Fruit fly (Drosophila melanogaster) whole organism, embryonic: ENCODE measurements around the gene CG5966.

Experiments used
- Adf1 ChIP-seq: fragments of 200-800 bp; sonication (Bioruptor generic); IDR thresholded peaks from 2 replicates; pipeline ENCODE4 v1.3.6; 2022; ENCODE audit warnings: missing biosample characterization, missing genetic modification characterization
- Aef1 ChIP-seq: fragments of 200-800 bp; sonication (Bioruptor generic); IDR thresholded peaks from 3 replicates; pipeline ENCODE4 v1.3.6; 2022; ENCODE audit warnings: missing biosample characterization, missing genetic modification characterization
- CG1233 ChIP-seq: fragments of 200-800 bp; sonication (Bioruptor generic); optimal IDR thresholded peaks from 4 replicates; lab custom pipeline; 2018; ENCODE audit warnings: missing biosample characterization, mild to moderate bottlenecking, missing genetic modification characterization
- CG15479 ChIP-seq: fragments of 200-800 bp; sonication (Bioruptor generic); optimal IDR thresholded peaks from 3 replicates; lab custom pipeline; 2019; ENCODE audit warnings: missing biosample characterization, mild to moderate bottlenecking, missing genetic modification characterization, moderate library complexity
- CG15696 ChIP-seq: fragments of 200-800 bp; sonication (Bioruptor generic); optimal IDR thresholded peaks from 2 replicates; lab custom pipeline; 2019; ENCODE audit warnings: missing biosample characterization, mild to moderate bottlenecking, missing genetic modification characterization, moderate library complexity
- CG1603 ChIP-seq: fragments of 200-800 bp; sonication (Bioruptor generic); optimal IDR thresholded peaks from 2 replicates; lab custom pipeline; 2019; ENCODE audit warnings: missing biosample characterization, mild to moderate bottlenecking, missing genetic modification characterization, moderate library complexity
- CG17612 ChIP-seq: fragments of 200-800 bp; sonication (Bioruptor generic); IDR thresholded peaks from 2 replicates; pipeline ENCODE4 v1.3.6; 2022; ENCODE audit warnings: missing biosample characterization, missing genetic modification characterization
- CG1832 ChIP-seq: fragments of 200-800 bp; sonication (Bioruptor generic); optimal IDR thresholded peaks from 2 replicates; lab custom pipeline; 2017; ENCODE audit warnings: missing biosample characterization, mild to moderate bottlenecking, missing genetic modification characterization, inconsistent platforms
- CG2712 ChIP-seq: fragments of 200-800 bp; optimal IDR thresholded peaks from 3 replicates; lab custom pipeline; 2019; ENCODE audit warnings: missing biosample characterization, mild to moderate bottlenecking, missing genetic modification characterization, moderate library complexity
- CG2875 ChIP-seq: fragments of 200-800 bp; sonication (Bioruptor generic); optimal IDR thresholded peaks from 2 replicates; lab custom pipeline; 2017; ENCODE audit warnings: missing biosample characterization, mild to moderate bottlenecking, missing genetic modification characterization, missing genetic modification reagents
- CG2889 ChIP-seq: fragments of 200-800 bp; sonication (Bioruptor generic); IDR thresholded peaks from 3 replicates; pipeline ENCODE4 v1.3.6; 2022; ENCODE audit warnings: missing biosample characterization, missing genetic modification characterization
- CG30020 ChIP-seq: fragments of 200-800 bp; optimal IDR thresholded peaks from 2 replicates; lab custom pipeline; 2019; ENCODE audit warnings: missing biosample characterization, mild to moderate bottlenecking, missing genetic modification characterization, moderate library complexity
- CG3726 ChIP-seq: fragments of 200-800 bp; sonication (Bioruptor generic); IDR thresholded peaks from 3 replicates; pipeline ENCODE4, ENCODE4 v1.3.6; 2022; ENCODE audit warnings: missing biosample characterization, missing genetic modification characterization
- CG3995 ChIP-seq: fragments of 200-800 bp; sonication (Bioruptor generic); optimal IDR thresholded peaks from 3 replicates; lab custom pipeline; 2016; ENCODE audit warnings: missing biosample characterization, missing genetic modification characterization
- CG4730 ChIP-seq: fragments of 200-800 bp; sonication (Bioruptor generic); IDR thresholded peaks from 2 replicates; pipeline ENCODE4 v1.3.6; 2022; ENCODE audit warnings: missing biosample characterization, missing genetic modification characterization
- CG7987 ChIP-seq: fragments of 200-800 bp; sonication (Bioruptor generic); optimal IDR thresholded peaks from 2 replicates; lab custom pipeline; 2018; ENCODE audit warnings: missing biosample characterization, mild to moderate bottlenecking, missing genetic modification characterization, moderate library complexity
- CG8944 ChIP-seq: fragments of 200-800 bp; sonication (Bioruptor generic); optimal IDR thresholded peaks from 3 replicates; lab custom pipeline; 2016; ENCODE audit warnings: missing biosample characterization, missing genetic modification characterization
- CG9609 ChIP-seq: fragments of 200-800 bp; sonication (Bioruptor generic); optimal IDR thresholded peaks from 3 replicates; lab custom pipeline; 2016; ENCODE audit warnings: missing biosample characterization, missing genetic modification characterization
- CHES-1-like ChIP-seq: fragments of 200-800 bp; sonication (Bioruptor generic); optimal IDR thresholded peaks from 2 replicates; lab custom pipeline; 2016; ENCODE audit warnings: missing biosample characterization, missing genetic modification characterization
- Chrac-16 ChIP-seq: fragments of 200-800 bp; sonication (Bioruptor generic); optimal IDR thresholded peaks from 3 replicates; lab custom pipeline; 2016; ENCODE audit warnings: missing biosample characterization, missing genetic modification characterization
- D ChIP-seq, 2 experiments: fragments of 200-800 bp in 1 of 2; fragments of >200 bp in 1 of 2; sonication (Bioruptor generic) in 1 of 2; optimal IDR thresholded peaks; 2 replicates in 1 of 2; 3 replicates in 1 of 2; lab custom pipeline; 2017; ENCODE audit warnings: mild to moderate bottlenecking in 1 of 2, missing biosample characterization in 1 of 2, missing genetic modification characterization in 1 of 2, missing genetic modification reagents in 1 of 2
- HLHmδ ChIP-seq: fragments of 200-800 bp; sonication (Bioruptor generic); optimal IDR thresholded peaks from 2 replicates; lab custom pipeline; 2018; ENCODE audit warnings: missing biosample characterization, mild to moderate bottlenecking, missing genetic modification characterization, moderate library complexity
- HmgD ChIP-seq: fragments of 200-800 bp; sonication (Bioruptor generic); optimal IDR thresholded peaks from 3 replicates; lab custom pipeline; 2016; ENCODE audit warnings: missing biosample characterization, missing genetic modification characterization
- Hr51 ChIP-seq, 2 experiments: fragments of 200-800 bp; sonication (Bioruptor generic); optimal IDR thresholded peaks; 2 replicates in 1 of 2; 3 replicates in 1 of 2; lab custom pipeline; 2016 to 2018; ENCODE audit warnings: missing biosample characterization in 2 of 2, missing genetic modification characterization in 2 of 2, mild to moderate bottlenecking in 1 of 2, moderate library complexity in 1 of 2
- Hsf ChIP-seq: fragments of 200-800 bp; sonication (Bioruptor generic); optimal IDR thresholded peaks from 3 replicates; lab custom pipeline; 2016; ENCODE audit warnings: missing biosample characterization, missing genetic modification characterization
- Lim3 ChIP-seq: fragments of 200-800 bp; sonication (Bioruptor generic); IDR thresholded peaks from 2 replicates; pipeline ENCODE4 v1.3.6; 2022; ENCODE audit warnings: missing biosample characterization, missing genetic modification characterization
- NC2β ChIP-seq: fragments of 200-800 bp; sonication (Bioruptor generic); optimal IDR thresholded peaks from 2 replicates; lab custom pipeline; 2016; ENCODE audit warnings: missing biosample characterization, missing genetic modification characterization
- Sox100B ChIP-seq: fragments of 200-800 bp; sonication (Bioruptor generic); optimal IDR thresholded peaks from 3 replicates; lab custom pipeline; 2018; ENCODE audit warnings: missing biosample characterization, mild to moderate bottlenecking, missing genetic modification characterization
- amos ChIP-seq: fragments of 200-800 bp; sonication (Bioruptor generic); IDR thresholded peaks from 2 replicates; pipeline ENCODE4 v1.3.6; 2022; ENCODE audit warnings: missing biosample characterization, missing genetic modification characterization; ENCODE audit not compliant: partially characterized antibody
- az2 ChIP-seq: fragments of 200-800 bp; sonication (Bioruptor generic); optimal IDR thresholded peaks from 3 replicates; lab custom pipeline; 2016; ENCODE audit warnings: missing biosample characterization, missing genetic modification characterization
- croc ChIP-seq: fragments of 200-800 bp; sonication (Bioruptor generic); conservative IDR thresholded peaks from 3 replicates; pipeline ENCODE4 v1.3.6; 2022; ENCODE audit warnings: missing biosample characterization, missing genetic modification characterization
- crol ChIP-seq: fragments of 200-800 bp; sonication (Bioruptor generic); IDR thresholded peaks from 2 replicates; pipeline ENCODE4 v1.3.6; 2022; ENCODE audit warnings: missing biosample characterization, missing genetic modification characterization
- dmrt11E ChIP-seq: fragments of 200-800 bp; sonication (Bioruptor generic); optimal IDR thresholded peaks from 3 replicates; lab custom pipeline; 2018; ENCODE audit warnings: missing biosample characterization, mild to moderate bottlenecking, missing genetic modification characterization, moderate library complexity
- eve ChIP-seq, 2 experiments: fragments of >200 bp; optimal IDR thresholded peaks; 2 replicates each; lab custom pipeline; 2017; ENCODE audit warnings: missing biosample characterization in 2 of 2, missing genetic modification characterization in 2 of 2
- fd102C ChIP-seq: fragments of 200-800 bp; sonication (Bioruptor generic); optimal IDR thresholded peaks from 2 replicates; lab custom pipeline; 2018; ENCODE audit warnings: missing biosample characterization, mild to moderate bottlenecking, missing genetic modification characterization, moderate library complexity
- fd3F ChIP-seq: fragments of 200-800 bp; sonication (Bioruptor generic); optimal IDR thresholded peaks from 2 replicates; lab custom pipeline; 2018; ENCODE audit warnings: missing biosample characterization, mild to moderate bottlenecking, missing genetic modification characterization, moderate library complexity
- fd64A ChIP-seq: fragments of 200-800 bp; sonication (Bioruptor generic); optimal IDR thresholded peaks from 3 replicates; lab custom pipeline; 2018; ENCODE audit warnings: missing biosample characterization, mild to moderate bottlenecking, missing genetic modification characterization
- grau ChIP-seq: fragments of 200-800 bp; optimal IDR thresholded peaks from 3 replicates; lab custom pipeline; 2019; ENCODE audit warnings: missing biosample characterization, mild to moderate bottlenecking, missing genetic modification characterization, moderate library complexity
- lilli ChIP-seq: fragments of 200-800 bp; sonication (Bioruptor generic); optimal IDR thresholded peaks from 3 replicates; lab custom pipeline; 2016; ENCODE audit warnings: missing biosample characterization, missing genetic modification characterization
- lmd ChIP-seq: fragments of 200-800 bp; sonication (Bioruptor generic); IDR thresholded peaks from 2 replicates; pipeline ENCODE4 v1.3.6; 2022; ENCODE audit warnings: missing biosample characterization, missing genetic modification characterization
- luna ChIP-seq: fragments of 200-800 bp; sonication (Bioruptor generic); optimal IDR thresholded peaks from 2 replicates; lab custom pipeline; 2016; ENCODE audit warnings: missing biosample characterization, missing genetic modification characterization
- nau ChIP-seq: fragments of 200-800 bp; sonication (Bioruptor generic); optimal IDR thresholded peaks from 3 replicates; lab custom pipeline; 2017; ENCODE audit warnings: missing biosample characterization, mild to moderate bottlenecking, missing genetic modification characterization, missing genetic modification reagents
- pan ChIP-seq, 4 experiments: fragments of >200 bp in 3 of 4; fragments of 200-800 bp in 1 of 4; sonication (Bioruptor generic) in 1 of 4; optimal IDR thresholded peaks in 3 of 4; IDR thresholded peaks in 1 of 4; 2 replicates each; pipeline versions ENCODE4 v1.3.6 to Lab custom; 2017 to 2022; ENCODE audit warnings: missing biosample characterization in 2 of 4, missing genetic modification characterization in 2 of 4, mixed read lengths in 1 of 4
- ro ChIP-seq: fragments of 200-800 bp; sonication (Bioruptor generic); IDR thresholded peaks from 2 replicates; pipeline ENCODE4 v1.3.6; 2022; ENCODE audit warnings: missing biosample characterization, missing genetic modification characterization
- seq ChIP-seq: fragments of 200-800 bp; sonication (Bioruptor generic); IDR thresholded peaks from 2 replicates; pipeline ENCODE4 v1.3.6; 2022; ENCODE audit warnings: missing biosample characterization, missing genetic modification characterization
- sim ChIP-seq: fragments of 200-800 bp; sonication (Bioruptor generic); IDR thresholded peaks from 2 replicates; pipeline ENCODE4 v1.3.6; 2022; ENCODE audit warnings: missing biosample characterization, missing genetic modification characterization
- zen ChIP-seq: fragments of 200-800 bp; sonication (Bioruptor generic); optimal IDR thresholded peaks from 3 replicates; lab custom pipeline; 2018; ENCODE audit warnings: missing biosample characterization, mild to moderate bottlenecking, missing genetic modification characterization, moderate library complexity

CG5966 gene

DNA sequence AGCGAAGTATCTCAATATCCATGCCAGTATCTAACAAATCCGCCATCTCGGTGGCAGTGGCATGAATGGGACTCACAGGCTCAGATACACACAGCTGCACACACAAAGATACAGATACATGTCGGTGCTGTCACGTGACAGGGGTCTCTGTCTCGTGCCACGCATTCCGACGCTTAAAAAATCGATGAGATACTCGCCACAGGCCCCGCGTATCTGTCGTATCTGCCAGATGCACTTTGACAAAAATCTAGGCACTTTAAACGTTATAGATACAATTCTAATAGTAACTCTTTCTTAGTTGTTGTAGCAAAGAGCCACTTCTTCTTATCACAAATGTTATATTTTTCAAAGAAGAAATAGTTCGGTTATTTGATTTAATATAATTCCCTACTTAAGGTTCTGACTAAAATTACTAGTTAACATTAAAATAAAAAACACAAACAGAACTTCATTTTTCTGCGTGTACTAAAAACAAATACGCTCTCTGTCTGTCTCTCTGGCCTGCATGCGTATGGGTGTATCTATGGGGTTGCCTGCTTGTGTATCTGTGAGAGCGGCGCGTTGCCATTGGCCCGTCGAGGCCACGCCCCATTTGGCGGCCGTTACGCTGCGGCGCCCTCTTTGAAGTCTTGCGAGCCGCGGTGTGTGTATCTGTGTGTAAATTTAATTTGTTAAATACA, 12.3 kb downstream of the CG5966 start, which contains the start of gene CG4766 (continued):
- TF ChIP-seq grau (peak; percentile 85), Sox100B (GFP tag; lab: Kevin White, UChicago) (peak; percentile 88), fd102C (GFP tag; lab: Kevin White, UChicago) (peak; percentile 70), zen (tag; lab: Kevin White, UChicago) (peak; percentile 88), az2 (peak; percentile 87), HLHmδ (GFP tag; lab: Kevin White, UChicago) (peak; percentile 96), amos (no peak), CG2889 (GFP tag; lab: Robert Waterston, UW) (peak; percentile 55; the same call in 1 of the 3 replicates), nau (peak; percentile 70), fd64A (GFP tag; lab: Kevin White, UChicago) (peak; percentile 58), Chrac-16 (GFP tag; lab: Kevin White, UChicago) (peak; percentile 86), lmd (GFP tag; lab: Robert Waterston, UW) (peak; percentile 81), CHES-1-like (GFP tag; lab: Kevin White, UChicago) (peak; percentile 86), luna (GFP tag; lab: Kevin White, UChicago) (no peak), Hsf (GFP tag; lab: Kevin White, UChicago) (peak; percentile 86), seq (GFP tag; lab: Robert Waterston, UW) (peak; percentile 79), sim (peak; percentile 65), CG7987 (GFP tag; lab: Kevin White, UChicago) (peak; percentile 40), HmgD (GFP tag; lab: Kevin White, UChicago) (peak; percentile 63), CG15479 (GFP tag; lab: Kevin White, UChicago) (peak; percentile 41), D (optimal IDR thresholded peaks at IDR 0.05; lab: Kevin White, UChicago) (no peak), D (GFP tag; optimal IDR thresholded peaks at IDR 0.05; lab: Kevin White, UChicago) (peak; percentile 88), eve (GFP tag; optimal IDR thresholded peaks at IDR 0.05; lab: Kevin White, UChicago) (peak in 1 of 2 experiments; percentile 93), CG17612 (GFP tag; lab: Robert Waterston, UW) (0 out of 2 replicates have a peak, but pooled peaks have one; percentile 30), CG3995 (no peak), CG1233 (GFP tag; lab: Kevin White, UChicago) (peak; percentile 81), dmrt11E (peak; percentile 93), Lim3 (GFP tag; lab: Robert Waterston, UW) (no peak; the same call in 1 of the 2 replicates), CG1832 (no peak), NC2β (GFP tag; lab: Kevin White, UChicago) (peak; percentile 87), Adf1 (peak; percentile 62), Aef1 (GFP tag; lab: Robert Waterston, UW) (peak; percentile 54; the same call in 2 of the 3 replicates), CG15696 (tag; lab: Kevin White, UChicago) (peak; percentile 93), CG2875 (GFP tag; lab: Kevin White, UChicago) (peak; percentile 74), CG4730 (GFP tag; lab: Robert Waterston, UW) (peak; percentile 47; the same call in 1 of the 2 replicates), lilli (GFP tag; lab: Kevin White, UChicago) (peak; percentile 83), crol (no peak), fd3F (GFP tag; lab: Kevin White, UChicago) (peak; percentile 52), croc (peak; percentile 86), CG8944 (peak; percentile 76), CG30020 (tag; lab: Kevin White, UChicago) (peak; percentile 62), CG9609 (GFP tag; lab: Kevin White, UChicago) (peak; percentile 76), CG1603 (tag; lab: Kevin White, UChicago) (peak; percentile 69), CG3726 (0 out of 3 replicates have a peak, but pooled peaks have one; percentile 46), CG2712 (peak; percentile 95), pan (optimal IDR thresholded peaks at IDR 0.05; lab: Kevin White, UChicago) (peak in 1 of 2 experiments; percentile 51), pan (GFP tag; optimal IDR thresholded peaks at IDR 0.05 in 1 of 2, IDR thresholded peaks at IDR 0.05 in 1 of 2) (peak in 1 of 2 experiments; percentile 80), Hr51 (GFP tag; optimal IDR thresholded peaks at IDR 0.05; lab: Kevin White, UChicago) (peak; percentile 68 to 83), ro (GFP tag; lab: Robert Waterston, UW) (peak; percentile 52; the same call in 1 of the 2 replicates)
